Worm (Caenorhabditis elegans) whole organism, late embryonic: ENCODE results near the gene rpl-28.

Experiments
- Y22D7AL.16 ChIP-seq: sonication (generic microtip); optimal IDR thresholded peaks from 2 replicates; lab custom pipeline; 2016; ENCODE audit warnings: missing genetic modification characterization, missing compliant biosample characterization
- che-1 ChIP-seq: sonication (generic microtip); optimal IDR thresholded peaks from 2 replicates; lab custom pipeline; 2016; ENCODE audit warnings: mild to moderate bottlenecking, missing genetic modification characterization, missing compliant biosample characterization
- sox-4 ChIP-seq: sonication (generic microtip); optimal IDR thresholded peaks from 2 replicates; lab custom pipeline; 2017; ENCODE audit warnings: mild to moderate bottlenecking, missing genetic modification characterization, inconsistent platforms, missing compliant biosample characterization

ce11 chrV:12704077-12704476 is 23.8 kb downstream of the rpl-28 start, which contains the start of gene R11D1.1:
- TF ChIP-seq sox-4 (no peak), Y22D7AL.16 (tag; lab: Kevin White, UChicago) (no peak), che-1 (tag; lab: Kevin White, UChicago) (no peak)
